Fruit fly (Drosophila melanogaster) whole organism, prepupa: ENCODE measurements around the gene CG12355.

Experiments used
- CG10631 ChIP-seq: fragments of 200-800 bp; sonication (Bioruptor generic); optimal IDR thresholded peaks from 2 replicates; lab custom pipeline; 2016; ENCODE audit warnings: missing biosample characterization, missing genetic modification characterization
- CG31627 ChIP-seq: fragments of 200-800 bp; sonication (Bioruptor generic); optimal IDR thresholded peaks from 3 replicates; lab custom pipeline; 2016; ENCODE audit warnings: missing biosample characterization, missing genetic modification characterization

dm6 chr3L:15519492-15519891 is 24.1 kb upstream of the CG12355 start, which contains the start of gene mex1:
- no peak for TF ChIP-seq CG31627 (GFP tag; lab: Kevin White, UChicago)
- TF ChIP-seq CG10631 (GFP tag; lab: Kevin White, UChicago), result no peak
